Fruit fly (Drosophila melanogaster) whole organism, wandering third instar larva: ENCODE data around the gene yellow-g2.

Experiments
- Abd-B ChIP-seq: fragments of >200 bp; optimal IDR thresholded peaks from 2 replicates; lab custom pipeline; 2017; ENCODE audit warnings: missing biosample characterization, missing genetic modification characterization
- CG32264 ChIP-seq: fragments of 200-800 bp; sonication (Bioruptor generic); optimal IDR thresholded peaks from 2 replicates; lab custom pipeline; 2016; ENCODE audit warnings: missing biosample characterization, missing genetic modification characterization
- CG9705 ChIP-seq: fragments of 200-800 bp; sonication (Bioruptor generic); optimal IDR thresholded peaks from 2 replicates; lab custom pipeline; 2018; ENCODE audit warnings: missing biosample characterization, mild to moderate bottlenecking, missing genetic modification characterization
- CrebA ChIP-seq: fragments of 200-800 bp; sonication (Bioruptor generic); optimal IDR thresholded peaks from 2 replicates; lab custom pipeline; 2016; ENCODE audit warnings: missing biosample characterization, mild to moderate bottlenecking, missing genetic modification characterization, borderline replicate concordance
- Dfd ChIP-seq: fragments of >200 bp; optimal IDR thresholded peaks from 2 replicates; lab custom pipeline; 2017; ENCODE audit warnings: missing biosample characterization, missing genetic modification characterization
- Dif ChIP-seq: fragments of 200-275, 200-300 bp; sonication (Bioruptor generic); optimal IDR thresholded peaks from 2 replicates; lab custom pipeline; 2018; ENCODE audit warnings: missing biosample characterization, missing genetic modification characterization; ENCODE audit not compliant: partially characterized antibody
- Hnf4 ChIP-seq: fragments of 200-800 bp; sonication (Bioruptor generic); optimal IDR thresholded peaks from 2 replicates; lab custom pipeline; 2016; ENCODE audit warnings: missing biosample characterization, mild to moderate bottlenecking, missing genetic modification characterization
- Hr78 ChIP-seq: fragments of >200 bp; optimal IDR thresholded peaks from 2 replicates; lab custom pipeline; 2017; ENCODE audit warnings: missing biosample characterization, missing genetic modification characterization
- Hr83 ChIP-seq: fragments of 200-300 bp; sonication (Bioruptor generic); optimal IDR thresholded peaks from 2 replicates; lab custom pipeline; 2016; ENCODE audit warnings: missing biosample characterization, mild to moderate bottlenecking, missing genetic modification characterization, moderate library complexity; ENCODE audit not compliant: poor library complexity, severe bottlenecking
- Jra ChIP-seq: sonication (Bioruptor generic); optimal IDR thresholded peaks from 2 replicates; lab custom pipeline; 2016; ENCODE audit warnings: missing biosample characterization, missing genetic modification characterization
- Mio ChIP-seq: sonication (Bioruptor generic); optimal IDR thresholded peaks from 2 replicates; lab custom pipeline; 2016; ENCODE audit warnings: missing biosample characterization, missing genetic modification characterization
- Myc ChIP-seq: fragments of >200 bp; optimal IDR thresholded peaks from 2 replicates; lab custom pipeline; 2017
- N ChIP-seq: fragments of >200 bp; optimal IDR thresholded peaks from 2 replicates; lab custom pipeline; 2018; ENCODE audit warnings: missing biosample characterization, missing external identifiers, missing genetic modification characterization
- Rel ChIP-seq, 2 experiments: fragments of 200-800 bp; sonication (Bioruptor generic) in 1 of 2; optimal IDR thresholded peaks; 2 replicates in 1 of 2; 3 replicates in 1 of 2; lab custom pipeline; 2016 to 2019; ENCODE audit warnings: mild to moderate bottlenecking in 2 of 2, missing biosample characterization in 2 of 2, missing genetic modification characterization in 2 of 2, moderate library complexity in 1 of 2
- Sp1 ChIP-seq: fragments of 200-800 bp; sonication (Bioruptor generic); optimal IDR thresholded peaks from 3 replicates; lab custom pipeline; 2019; ENCODE audit warnings: missing biosample characterization, mild to moderate bottlenecking, missing genetic modification characterization, moderate library complexity
- br ChIP-seq: fragments of 200-800 bp; sonication (Bioruptor generic); optimal IDR thresholded peaks from 2 replicates; lab custom pipeline; 2016; ENCODE audit warnings: missing biosample characterization, missing genetic modification characterization
- brk ChIP-seq: fragments of 200-800 bp; sonication (Bioruptor generic); optimal IDR thresholded peaks from 2 replicates; lab custom pipeline; 2016; ENCODE audit warnings: missing biosample characterization, mild to moderate bottlenecking, missing genetic modification characterization
- dmrt93B ChIP-seq: fragments of 200-800 bp; sonication (Bioruptor generic); optimal IDR thresholded peaks from 2 replicates; lab custom pipeline; 2018; ENCODE audit warnings: missing biosample characterization, mild to moderate bottlenecking, missing genetic modification characterization
- dsf ChIP-seq: sonication (Bioruptor generic); optimal IDR thresholded peaks from 2 replicates; lab custom pipeline; 2016; ENCODE audit warnings: missing biosample characterization, missing genetic modification characterization, borderline replicate concordance
- foxo ChIP-seq, 2 experiments: fragments of 200-800 bp; sonication (Bioruptor generic); optimal IDR thresholded peaks; 2 replicates in 1 of 2; 3 replicates in 1 of 2; lab custom pipeline; 2016 to 2017; ENCODE audit warnings: missing biosample characterization in 2 of 2, missing genetic modification characterization in 2 of 2
- fru ChIP-seq: fragments of 200-800 bp; sonication (Bioruptor generic); optimal IDR thresholded peaks from 3 replicates; lab custom pipeline; 2016; ENCODE audit warnings: missing biosample characterization, mild to moderate bottlenecking, missing genetic modification characterization
- h ChIP-seq: fragments of 200-800 bp; sonication (Bioruptor generic); optimal IDR thresholded peaks from 3 replicates; lab custom pipeline; 2016; ENCODE audit warnings: missing biosample characterization, mild to moderate bottlenecking, missing genetic modification characterization
- jim ChIP-seq: fragments of 175-275, 200-325 bp; sonication (Bioruptor generic); optimal IDR thresholded peaks from 2 replicates; lab custom pipeline; 2016; ENCODE audit warnings: missing biosample characterization, mild to moderate bottlenecking, missing genetic modification characterization
- lola ChIP-seq: fragments of >200 bp; optimal IDR thresholded peaks from 2 replicates; lab custom pipeline; 2017; ENCODE audit warnings: missing biosample characterization, missing genetic modification characterization
- pan ChIP-seq: fragments of >200 bp; optimal IDR thresholded peaks from 2 replicates; lab custom pipeline; 2017
- psq ChIP-seq: fragments of 200-800 bp; sonication (Bioruptor generic); optimal IDR thresholded peaks from 3 replicates; lab custom pipeline; 2017; ENCODE audit warnings: missing biosample characterization, mild to moderate bottlenecking, missing genetic modification characterization, moderate library complexity
- rgr ChIP-seq: fragments of 200-800 bp; sonication (Bioruptor generic); optimal IDR thresholded peaks from 3 replicates; lab custom pipeline; 2016; ENCODE audit warnings: missing biosample characterization, mild to moderate bottlenecking, missing genetic modification characterization
- sage ChIP-seq: fragments of 200-800 bp; sonication (Bioruptor generic); optimal IDR thresholded peaks from 2 replicates; lab custom pipeline; 2016; ENCODE audit warnings: missing biosample characterization, mild to moderate bottlenecking, missing genetic modification characterization
- tai ChIP-seq: sonication (Bioruptor generic); optimal IDR thresholded peaks from 2 replicates; lab custom pipeline; 2016; ENCODE audit warnings: missing biosample characterization, missing genetic modification characterization
- usp ChIP-seq: fragments of >200 bp; optimal IDR thresholded peaks from 2 replicates; lab custom pipeline; 2017; ENCODE audit warnings: missing biosample characterization, missing genetic modification characterization

The yellow-g2 gene

DNA sequence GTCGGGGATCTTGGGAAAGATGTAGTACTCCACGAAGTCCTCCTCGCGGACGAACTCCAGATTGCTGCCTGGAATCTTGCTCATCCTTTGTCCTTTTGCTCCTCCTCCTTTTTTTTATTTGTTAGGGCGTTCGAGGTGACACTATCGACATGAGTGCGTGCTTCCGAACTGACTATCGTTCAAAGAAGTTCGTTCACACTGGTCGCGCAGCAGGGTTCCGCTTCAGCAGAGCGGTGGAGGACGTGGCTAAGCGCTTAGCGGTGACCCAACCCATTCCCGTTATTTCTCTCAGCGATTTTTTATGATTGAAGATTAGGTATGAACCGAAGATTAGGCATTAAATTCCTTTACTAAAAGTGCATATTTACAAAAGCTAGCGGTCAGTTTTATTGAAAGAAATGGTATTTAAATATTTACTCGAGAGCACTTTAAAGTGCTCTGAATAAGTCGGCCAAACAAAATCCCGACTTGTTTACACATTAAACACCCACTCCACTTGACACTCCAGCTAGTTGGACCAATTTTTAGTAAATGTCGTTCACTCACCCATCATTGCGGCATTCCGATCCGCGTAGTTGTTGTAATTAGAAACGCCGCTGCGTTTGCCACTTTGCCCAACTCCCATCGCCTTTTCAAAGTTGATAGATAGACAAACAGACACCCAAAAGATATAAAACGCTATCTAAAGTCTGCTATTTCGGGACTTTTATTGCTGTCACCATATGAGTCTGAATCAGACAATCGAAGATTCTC, 10.5 kb upstream of the yellow-g2 start, which contains the start of the genes ecd and CG13806:
ecd (minus strand) TSS at position 166 of the 753 bp plus-strand sequence.
CG13806 (plus strand) TSS at position 703 of the 753 bp plus-strand sequence.
- no peak for TF ChIP-seq fru (GFP tag; lab: Kevin White, UChicago)
- TF ChIP-seq Sp1 (GFP tag; lab: Kevin White, UChicago), result peak; percentile 0
- TF ChIP-seq rgr, result peak; percentile 24
- TF ChIP-seq psq (GFP tag; lab: Kevin White, UChicago), result no peak
- TF ChIP-seq h (GFP tag; lab: Kevin White, UChicago), result peak; percentile 8
- no peak for TF ChIP-seq usp
- peak; percentile 21 for TF ChIP-seq Hr83 (GFP tag; lab: Kevin White, UChicago)
- no peak for TF ChIP-seq Abd-B (GFP tag; lab: Kevin White, UChicago)
- peak in 1 of 2 experiments; percentile 12 for TF ChIP-seq foxo (GFP tag; optimal IDR thresholded peaks at IDR 0.05; lab: Kevin White, UChicago)
- no peak for TF ChIP-seq pan (lab: Kevin White, UChicago)
- TF ChIP-seq Myc (lab: Kevin White, UChicago), result peak; percentile 65
- no peak for TF ChIP-seq dmrt93B (GFP tag; lab: Kevin White, UChicago)

dm6 chr3L:2267558-2267957, 8.8 kb upstream of the yellow-g2 start, which contains the start of gene obst-I:
obst-I (plus strand) TSS chr3L:2267858.
- no peak for TF ChIP-seq Jra (GFP tag; lab: Kevin White, UChicago)
- no peak for TF ChIP-seq Rel (GFP tag; optimal IDR thresholded peaks at IDR 0.05; lab: Kevin White, UChicago)
- no peak for TF ChIP-seq Rel (tag; optimal IDR thresholded peaks at IDR 0.05; lab: Kevin White, UChicago)
- no peak for TF ChIP-seq sage (GFP tag; lab: Kevin White, UChicago)
- no peak for TF ChIP-seq Mio (GFP tag; lab: Kevin White, UChicago)
- TF ChIP-seq h (GFP tag; lab: Kevin White, UChicago), result no peak
- TF ChIP-seq CG9705 (GFP tag; lab: Kevin White, UChicago), result no peak
- no peak for TF ChIP-seq pan (lab: Kevin White, UChicago)
- TF ChIP-seq brk (GFP tag; lab: Kevin White, UChicago), result no peak
- no peak for TF ChIP-seq lola (GFP tag; lab: Kevin White, UChicago)
- no peak for TF ChIP-seq dmrt93B (GFP tag; lab: Kevin White, UChicago)
- no peak for TF ChIP-seq jim (GFP tag; lab: Kevin White, UChicago)
- no peak for TF ChIP-seq psq (GFP tag; lab: Kevin White, UChicago)
- TF ChIP-seq Hnf4 (GFP tag; lab: Kevin White, UChicago), result no peak
- no peak for TF ChIP-seq dsf (GFP tag; lab: Kevin White, UChicago)
- no peak for TF ChIP-seq Abd-B (GFP tag; lab: Kevin White, UChicago)

DNA sequence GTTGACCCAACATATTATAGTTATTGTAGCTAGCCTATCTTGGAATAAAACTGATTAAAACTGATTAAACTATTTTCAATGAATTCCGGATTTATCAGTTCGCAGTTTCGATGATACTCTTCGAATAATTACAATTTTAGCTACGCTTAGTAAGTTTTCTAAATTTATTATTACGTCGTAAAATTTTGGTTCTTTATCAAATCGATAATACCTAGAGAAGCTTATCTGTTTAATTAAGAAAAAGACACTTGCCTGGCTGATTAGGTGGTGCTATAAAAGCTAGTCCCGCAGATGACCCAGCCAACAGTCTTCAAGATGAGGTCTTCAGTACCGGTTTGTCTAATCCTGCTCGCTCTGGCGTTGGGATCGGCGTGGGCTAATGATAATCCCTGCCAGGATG, 7.8 kb upstream of the yellow-g2 start, which contains the start of gene CG32302:
CG32302 (plus strand) TSS at position 301 of the 400 bp plus-strand sequence.
- TF ChIP-seq rgr (no peak), Sp1 (GFP tag; lab: Kevin White, UChicago) (no peak), Dfd (no peak), Dif (GFP tag; lab: Kevin White, UChicago) (no peak), tai (GFP tag; lab: Kevin White, UChicago) (no peak), CG9705 (GFP tag; lab: Kevin White, UChicago) (no peak), Myc (lab: Kevin White, UChicago) (no peak), dsf (GFP tag; lab: Kevin White, UChicago) (no peak), sage (GFP tag; lab: Kevin White, UChicago) (no peak), Hr83 (GFP tag; lab: Kevin White, UChicago) (no peak), CrebA (GFP tag; lab: Kevin White, UChicago) (no peak), CG32264 (GFP tag; lab: Kevin White, UChicago) (no peak), brk (GFP tag; lab: Kevin White, UChicago) (no peak), Abd-B (GFP tag; lab: Kevin White, UChicago) (no peak), Hr78 (no peak), br (GFP tag; lab: Kevin White, UChicago) (no peak)

dm6 chr3L:2272669-2273068, 3.7 kb upstream of the yellow-g2 start, which contains the start of gene yellow-g:
yellow-g (minus strand) TSS chr3L:2272769.
- TF ChIP-seq N (GFP tag; lab: Kevin White, UChicago), result no peak
